Worm (Caenorhabditis elegans) whole organism, midembryonic: ENCODE data around the gene rpl-15.

ENCODE experiments used
- cog-1 ChIP-seq: sonication (generic microtip); optimal IDR thresholded peaks from 2 replicates; lab custom pipeline; 2016; ENCODE audit warnings: missing genetic modification characterization, missing compliant biosample characterization
- med-1 ChIP-seq: sonication (generic microtip); optimal IDR thresholded peaks from 2 replicates; lab custom pipeline; 2017; ENCODE audit warnings: missing genetic modification characterization, mild to moderate bottlenecking, missing compliant biosample characterization, antibody characterized with exemption, missing genetic modification reagents; ENCODE audit not compliant: insufficient read depth
- ztf-29 ChIP-seq: fragments of 200-800 bp; sonication (Bioruptor generic); IDR thresholded peaks from 2 replicates; pipeline ENCODE4 v1.3.6; 2022; ENCODE audit warnings: missing genetic modification reagents, missing genetic modification characterization, missing compliant biosample characterization

ce11 chrIV:622989-623388 is 31.4 kb downstream of the rpl-15 start:
- TF ChIP-seq ztf-29 (no peak), med-1 (no peak), cog-1 (tag; lab: Kevin White, UChicago) (no peak)
